Fruit fly (Drosophila melanogaster): ENCODE results near the gene CG5245.

The CG5245 gene

dm6 chr3R:12448889-12449314, 19.5 kb downstream of the CG5245 start, which contains the start of gene CG18549 (continued):
- TF ChIP-seq sr (GFP tag; IDR thresholded peaks at IDR 0.05), result peak; percentile 99; the same call in 2 of the 3 replicates
- TF ChIP-seq gce (GFP tag; IDR thresholded peaks at IDR 0.05), result peak; percentile 100
- peak; percentile 98 for TF ChIP-seq Jarid2 (GFP tag; optimal IDR thresholded peaks at IDR 0.05)
- TF ChIP-seq CG31365 (tag; optimal IDR thresholded peaks at IDR 0.05), result peak; percentile 95
- peak; percentile 94 for TF ChIP-seq CG2116 (GFP tag; optimal IDR thresholded peaks at IDR 0.05)
- peak; percentile 100 for TF ChIP-seq Hr3 (GFP tag; optimal IDR thresholded peaks at IDR 0.05)
- peak; percentile 100 for TF ChIP-seq CG8388 (GFP tag; optimal IDR thresholded peaks at IDR 0.05)
- peak; percentile 99 for TF ChIP-seq Side (GFP tag; optimal IDR thresholded peaks at IDR 0.05)
- TF ChIP-seq mam (GFP tag; optimal IDR thresholded peaks at IDR 0.05), result peak; percentile 99
- peak; percentile 98 for TF ChIP-seq CG10274 (GFP tag; optimal IDR thresholded peaks at IDR 0.05)
- no peak for TF ChIP-seq eve (GFP tag; optimal IDR thresholded peaks at IDR 0.05)
- peak; percentile 80 for TF ChIP-seq CG9797 (GFP tag; optimal IDR thresholded peaks at IDR 0.05)
- peak; percentile 52 for TF ChIP-seq pzg (GFP tag; optimal IDR thresholded peaks at IDR 0.05)
- peak; percentile 100 for TF ChIP-seq CG11247 (GFP tag; IDR thresholded peaks at IDR 0.05)
- TF ChIP-seq CG10565 (GFP tag; optimal IDR thresholded peaks at IDR 0.05), result peak; percentile 98
- TF ChIP-seq H15 (GFP tag; IDR thresholded peaks at IDR 0.05), result peak; percentile 100
- TF ChIP-seq Blimp-1 (GFP tag; optimal IDR thresholded peaks at IDR 0.05), result peak; percentile 99
- TF ChIP-seq ac (GFP tag; optimal IDR thresholded peaks at IDR 0.05), result peak; percentile 98
- peak; percentile 99 for TF ChIP-seq exex (tag; optimal IDR thresholded peaks at IDR 0.05)
- peak; percentile 83 for TF ChIP-seq Sry-β (GFP tag; optimal IDR thresholded peaks at IDR 0.05)
- no peak for TF ChIP-seq yki (optimal IDR thresholded peaks at IDR 0.05)
- TF ChIP-seq CG11695 (GFP tag; IDR thresholded peaks at IDR 0.05), result peak; percentile 100
- peak; percentile 99 for TF ChIP-seq CG13894 (tag; optimal IDR thresholded peaks at IDR 0.05)
- peak; percentile 80 for TF ChIP-seq CG16813 (GFP tag; IDR thresholded peaks at IDR 0.05; ENCODE audit: partially characterized antibody)
- peak; percentile 100 for TF ChIP-seq ttk (GFP tag; IDR thresholded peaks at IDR 0.05)
- peak; percentile 99 to 100 for TF ChIP-seq dpn (GFP tag; optimal IDR thresholded peaks at IDR 0.05)
- TF ChIP-seq CG11723 (GFP tag; optimal IDR thresholded peaks at IDR 0.05), result peak; percentile 99
- peak; percentile 73 for TF ChIP-seq Kr (GFP tag; optimal IDR thresholded peaks at IDR 0.05)
- TF ChIP-seq Elba2 (GFP tag; optimal IDR thresholded peaks at IDR 0.05), result peak; percentile 76
- TF ChIP-seq fd102C (GFP tag; optimal IDR thresholded peaks at IDR 0.05), result peak; percentile 92
- peak; percentile 71 for TF ChIP-seq ato (GFP tag; IDR thresholded peaks at IDR 0.05; ENCODE audit: partially characterized antibody)
- peak; percentile 100 for TF ChIP-seq phol (tag; optimal IDR thresholded peaks at IDR 0.05)
- TF ChIP-seq CG6254 (GFP tag; optimal IDR thresholded peaks at IDR 0.05), result peak; percentile 98
- TF ChIP-seq zfh2 (GFP tag; optimal IDR thresholded peaks at IDR 0.05), result peak; percentile 98
- TF ChIP-seq CG12769 (tag; optimal IDR thresholded peaks at IDR 0.05), result peak; percentile 99
- TF ChIP-seq zen (tag; optimal IDR thresholded peaks at IDR 0.05), result peak; percentile 100
- peak; percentile 99 for TF ChIP-seq CG10431 (GFP tag; optimal IDR thresholded peaks at IDR 0.05)
- TF ChIP-seq Doc3 (GFP tag; IDR thresholded peaks at IDR 0.05; ENCODE audit: partially characterized antibody), result peak; percentile 85
- peak; percentile 100 for TF ChIP-seq bowl (GFP tag; IDR thresholded peaks at IDR 0.05)
- peak; percentile 100 for TF ChIP-seq lilli (GFP tag; optimal IDR thresholded peaks at IDR 0.05)
- peak; percentile 100 for TF ChIP-seq CG17328 (GFP tag; IDR thresholded peaks at IDR 0.05)
- peak; percentile 100 for TF ChIP-seq rib (GFP tag; IDR thresholded peaks at IDR 0.05)
- peak; percentile 99 for TF ChIP-seq Hand (GFP tag; optimal IDR thresholded peaks at IDR 0.05)
- peak; percentile 82 for TF ChIP-seq Bgb (GFP tag; IDR thresholded peaks at IDR 0.05; ENCODE audit: partially characterized antibody)
- TF ChIP-seq Dll (GFP tag; IDR thresholded peaks at IDR 0.05; ENCODE audit: partially characterized antibody), result peak; percentile 90
- peak; percentile 99 for TF ChIP-seq NC2β (GFP tag; optimal IDR thresholded peaks at IDR 0.05)
- TF ChIP-seq H2.0 (GFP tag; IDR thresholded peaks at IDR 0.05), result peak; percentile 100
- TF ChIP-seq CG11093 (GFP tag; IDR thresholded peaks at IDR 0.05), result peak; percentile 100
- TF ChIP-seq CG12659 (GFP tag; optimal IDR thresholded peaks at IDR 0.05), result peak; percentile 100
- peak; percentile 100 for TF ChIP-seq CG6854 (GFP tag; optimal IDR thresholded peaks at IDR 0.05)

Measured in whole organism, embryonic.